Fruit fly (Drosophila melanogaster) whole organism, pupa: Measurements from ENCODE around the gene Notum.

Source experiments
- CG10348 ChIP-seq: fragments of 200-800 bp; sonication (Bioruptor generic); IDR thresholded peaks from 2 replicates; pipeline ENCODE4 v1.3.6; 2022; ENCODE audit warnings: missing biosample characterization, missing genetic modification characterization
- CG12605 ChIP-seq: fragments of 200-800 bp; sonication (Bioruptor generic); IDR thresholded peaks from 2 replicates; pipeline ENCODE4 v1.3.6; 2022; ENCODE audit warnings: missing biosample characterization, missing genetic modification characterization
- CG17806 ChIP-seq: fragments of 200-800 bp; sonication (Bioruptor generic); optimal IDR thresholded peaks from 2 replicates; lab custom pipeline; 2018; ENCODE audit warnings: missing biosample characterization, mild to moderate bottlenecking, missing genetic modification characterization, moderate library complexity
- CG32121 ChIP-seq: fragments of 200-800 bp; sonication (Bioruptor generic); IDR thresholded peaks from 2 replicates; pipeline ENCODE4 v1.3.6; 2022; ENCODE audit warnings: missing biosample characterization, missing genetic modification characterization
- CG8301 ChIP-seq: fragments of 200-800 bp; sonication (Bioruptor generic); optimal IDR thresholded peaks from 2 replicates; lab custom pipeline; 2018; ENCODE audit warnings: missing biosample characterization, mild to moderate bottlenecking, missing genetic modification characterization
- Pif1B ChIP-seq: fragments of 200-800 bp; sonication (Bioruptor generic); optimal IDR thresholded peaks from 3 replicates; lab custom pipeline; 2016; ENCODE audit warnings: missing biosample characterization, missing genetic modification characterization
- fd96Ca ChIP-seq: fragments of 200-800 bp; sonication (Bioruptor generic); IDR thresholded peaks from 3 replicates; pipeline ENCODE4 v1.3.6; 2022; ENCODE audit warnings: missing biosample characterization, missing genetic modification characterization

- TF ChIP-seq CG8301 (tag; lab: Kevin White, UChicago) (no peak), CG32121 (no peak; the same call in none of the 2 replicates), CG12605 (GFP tag; lab: Robert Waterston, UW) (0 out of 2 replicates have a peak, but pooled peaks have one; percentile 29), CG10348 (GFP tag; lab: Robert Waterston, UW) (no peak), fd96Ca (GFP tag; lab: Robert Waterston, UW) (peak; percentile 68; the same call in 1 of the 3 replicates), Pif1B (GFP tag; lab: Kevin White, UChicago) (peak; percentile 37), CG17806 (tag; lab: Kevin White, UChicago) (no peak)
Measured at dm6 chr3L:16011319-16012210, 11.7 kb upstream of the Notum start, which contains the start of gene mib1.
